Worm (Caenorhabditis elegans) whole organism, L3 larva: ENCODE results near the gene C09H10.9.

Experiments
- ceh-16 ChIP-seq: sonication (generic microtip); optimal IDR thresholded peaks from 2 replicates; lab custom pipeline; 2017; ENCODE audit warnings: missing biosample characterization, missing genetic modification characterization
- ceh-82 ChIP-seq: fragments of 150-350 bp; optimal IDR thresholded peaks from 2 replicates; lab custom pipeline; 2014; ENCODE audit warnings: missing biosample characterization, missing genetic modification characterization
- egl-27 ChIP-seq: sonication (generic microtip); optimal IDR thresholded peaks from 4 replicates; lab custom pipeline; 2017; ENCODE audit warnings: missing biosample characterization, missing genetic modification reagents, missing genetic modification characterization
- elt-2 ChIP-seq: sonication (generic microtip); optimal IDR thresholded peaks from 2 replicates; lab custom pipeline; 2016; ENCODE audit warnings: missing genetic modification reagents, mild to moderate bottlenecking, missing genetic modification characterization, missing compliant biosample characterization
- lin-15B ChIP-seq: fragments of 150-350 bp; optimal IDR thresholded peaks from 2 replicates; lab custom pipeline; 2014; ENCODE audit warnings: missing biosample characterization, missing genetic modification characterization
- nfya-1 ChIP-seq: sonication (generic microtip); optimal IDR thresholded peaks from 2 replicates; lab custom pipeline; 2017; ENCODE audit warnings: missing genetic modification characterization, mild to moderate bottlenecking, missing compliant biosample characterization, antibody characterized with exemption, moderate library complexity; ENCODE audit not compliant: insufficient read depth
- nhr-237 ChIP-seq: fragments of 150-350 bp; optimal IDR thresholded peaks from 2 replicates; lab custom pipeline; 2014; ENCODE audit warnings: missing biosample characterization, missing genetic modification characterization
- nhr-67 ChIP-seq: fragments of 150-350 bp; optimal IDR thresholded peaks from 2 replicates; lab custom pipeline; 2014; ENCODE audit warnings: missing biosample characterization, missing genetic modification characterization
- nhr-76 ChIP-seq: fragments of 150-350 bp; sonication (generic microtip); optimal IDR thresholded peaks from 5 replicates; lab custom pipeline; 2014; ENCODE audit warnings: missing biosample characterization, missing genetic modification characterization
- snpc-4 ChIP-seq: fragments of 150-350 bp; optimal IDR thresholded peaks from 2 replicates; lab custom pipeline; 2014; ENCODE audit warnings: missing biosample characterization, missing genetic modification characterization
- unc-39 ChIP-seq: sonication (generic microtip); optimal IDR thresholded peaks from 4 replicates; lab custom pipeline; 2017; ENCODE audit warnings: missing biosample characterization, missing genetic modification characterization
- ztf-4 ChIP-seq: fragments of 150-350 bp; optimal IDR thresholded peaks from 2 replicates; lab custom pipeline; 2014; ENCODE audit warnings: missing biosample characterization, missing genetic modification characterization

- TF ChIP-seq elt-2 (tag; lab: Kevin White, UChicago) (no peak), nfya-1 (tag; lab: Kevin White, UChicago) (no peak), egl-27 (no peak), lin-15B (tag; lab: Kevin White, UChicago) (no peak), nhr-67 (tag; lab: Kevin White, UChicago) (no peak), ceh-82 (tag; lab: Kevin White, UChicago) (no peak), snpc-4 (tag; lab: Kevin White, UChicago) (no peak), nhr-76 (no peak), ztf-4 (tag; lab: Kevin White, UChicago) (no peak), nhr-237 (tag; lab: Kevin White, UChicago) (no peak), unc-39 (tag; lab: Kevin White, UChicago) (no peak), ceh-16 (tag; lab: Kevin White, UChicago) (no peak)
Observed at ce11 chrII:11064191-11064695, 40.0 kb upstream of the C09H10.9 start.
